Fruit fly (Drosophila melanogaster): ENCODE measurements around the gene Mulk.

Gene Mulk

dm6 chr2L:10260750-10261493, 8.9 kb upstream of the Mulk start, which contains the start of gene Pten:
Gene Pten, minus strand, starts transcription at chr2L:10261049.
- TF ChIP-seq CG42726 (GFP tag; IDR thresholded peaks at IDR 0.05; ENCODE audit: partially characterized antibody) (peak; percentile 82; the same call in 1 of the 2 replicates), TFAM (GFP tag; optimal IDR thresholded peaks at IDR 0.05) (no peak), CG8944 (GFP tag; optimal IDR thresholded peaks at IDR 0.05) (peak; percentile 37), Atf-2 (GFP tag; optimal IDR thresholded peaks at IDR 0.05) (peak; percentile 52), unc-4 (GFP tag; IDR thresholded peaks at IDR 0.05; ENCODE audit: partially characterized antibody) (peak; percentile 75), Ravus (GFP tag; IDR thresholded peaks at IDR 0.05) (no peak; the same call in 1 of the 2 replicates), CG12236 (GFP tag; optimal IDR thresholded peaks at IDR 0.05) (no peak), pum (GFP tag; optimal IDR thresholded peaks at IDR 0.05) (peak; percentile 60), gsb-n (tag; optimal IDR thresholded peaks at IDR 0.05) (no peak), Ptx1 (GFP tag; IDR thresholded peaks at IDR 0.05) (no peak), Ets65A (GFP tag) (peak; percentile 95), sens (GFP tag) (peak; percentile 96), kay (GFP tag; optimal IDR thresholded peaks at IDR 0.05) (peak; percentile 61), aop (GFP tag; IDR thresholded peaks at IDR 0.05) (no peak), MBD-R2 (GFP tag; IDR thresholded peaks at IDR 0.05) (peak; percentile 44; the same call in 1 of the 2 replicates), knrl (GFP tag; IDR thresholded peaks at IDR 0.05; ENCODE audit: partially characterized antibody) (peak; percentile 87), CG34224 (GFP tag; IDR thresholded peaks at IDR 0.05; ENCODE audit: partially characterized antibody) (peak; percentile 80), HLH4C (GFP tag; IDR thresholded peaks at IDR 0.05; ENCODE audit: partially characterized antibody) (peak; percentile 94), CG4854 (GFP tag; optimal IDR thresholded peaks at IDR 0.05) (peak; percentile 48), CG16815 (GFP tag; optimal IDR thresholded peaks at IDR 0.05) (no peak), Chrac-16 (GFP tag; optimal IDR thresholded peaks at IDR 0.05) (peak; percentile 68), chinmo (GFP tag; IDR thresholded peaks at IDR 0.05; ENCODE audit: partially characterized antibody) (peak; percentile 85; the same call in 2 of the 4 replicates), Oaz (GFP tag; IDR thresholded peaks at IDR 0.05) (no peak), NK7.1 (GFP tag; optimal IDR thresholded peaks at IDR 0.05) (peak; percentile 39), Oli (tag; optimal IDR thresholded peaks at IDR 0.05) (no peak), CG3838 (GFP tag; optimal IDR thresholded peaks at IDR 0.05) (no peak), CG4360 (GFP tag; IDR thresholded peaks at IDR 0.05) (peak; percentile 51; the same call in 1 of the 2 replicates), CG12104 (GFP tag; optimal IDR thresholded peaks at IDR 0.05) (peak; percentile 79), Deaf1 (tag; optimal IDR thresholded peaks at IDR 0.05) (no peak), CG10979 (tag; optimal IDR thresholded peaks at IDR 0.05) (peak; percentile 63), Bteb2 (GFP tag; optimal IDR thresholded peaks at IDR 0.05) (peak; percentile 75), Atf6 (GFP tag; IDR thresholded peaks at IDR 0.05) (peak; percentile 70), Tbp (GFP tag; optimal IDR thresholded peaks at IDR 0.05) (no peak), CG14860 (GFP tag; IDR thresholded peaks at IDR 0.05; ENCODE audit: partially characterized antibody) (peak; percentile 87), Meics (GFP tag; optimal IDR thresholded peaks at IDR 0.05) (peak; percentile 75), cg (GFP tag; optimal IDR thresholded peaks at IDR 0.05) (peak; percentile 56), CG12071 (GFP tag; optimal IDR thresholded peaks at IDR 0.05) (no peak), dysf (GFP tag; IDR thresholded peaks at IDR 0.05) (no peak; the same call in 2 of the 3 replicates), pan (optimal IDR thresholded peaks at IDR 0.05) (no peak), pan (GFP tag; optimal IDR thresholded peaks at IDR 0.05 in 1 of 2, IDR thresholded peaks at IDR 0.05 in 1 of 2) (peak in 1 of 2 experiments; percentile 79), CG10959 (GFP tag; IDR thresholded peaks at IDR 0.05) (no peak), dpn (GFP tag; optimal IDR thresholded peaks at IDR 0.05) (peak; percentile 63 to 76), nmo (GFP tag; optimal IDR thresholded peaks at IDR 0.05) (peak; percentile 88), sima (GFP tag; optimal IDR thresholded peaks at IDR 0.05) (peak; percentile 28), Antp (GFP tag; optimal IDR thresholded peaks at IDR 0.05) (no peak), lola (GFP tag; optimal IDR thresholded peaks at IDR 0.05) (peak in 1 of 3 experiments; percentile 84), CG7357 (GFP tag; IDR thresholded peaks at IDR 0.05) (no peak; the same call in 2 of the 3 replicates), CG32767 (GFP tag; IDR thresholded peaks at IDR 0.05) (peak; percentile 78), Side (GFP tag; optimal IDR thresholded peaks at IDR 0.05) (peak; percentile 67)

Data from whole organism, embryonic.